Worm (Caenorhabditis elegans): Measurements from ENCODE around the gene pdcd-2.

pdcd-2 gene

ce11 chrIII:4456579-4456978, 38.7 kb upstream of the pdcd-2 start:
- TF ChIP-seq lin-35 (GFP tag; optimal IDR thresholded peaks at IDR 0.05), result no peak
- no peak for TF ChIP-seq isw-1 (GFP tag; IDR thresholded peaks at IDR 0.05)
- TF ChIP-seq unc-30 (tag; optimal IDR thresholded peaks at IDR 0.05), result no peak
- no peak for TF ChIP-seq irx-1 (tag; optimal IDR thresholded peaks at IDR 0.05)
- no peak for TF ChIP-seq egl-27 (tag; optimal IDR thresholded peaks at IDR 0.05)
- peak; percentile 63 to 85 for TF ChIP-seq lsy-2 (tag; optimal IDR thresholded peaks at IDR 0.05)
- no peak for TF ChIP-seq sptf-1 (tag; optimal IDR thresholded peaks at IDR 0.05)
- peak; percentile 24 to 41 for TF ChIP-seq efl-1 (optimal IDR thresholded peaks at IDR 0.05)
- TF ChIP-seq efl-1 (GFP tag; optimal IDR thresholded peaks at IDR 0.05 in 1 of 2), result no peak
- TF ChIP-seq nhr-85 (tag), result peak; percentile 96
- no peak for TF ChIP-seq fkh-4 (tag; optimal IDR thresholded peaks at IDR 0.05; ENCODE audit: borderline replicate concordance)
- peak; percentile 81 for TF ChIP-seq grh-1 (GFP tag; IDR thresholded peaks at IDR 0.05)
- no peak for TF ChIP-seq vab-15 (tag; optimal IDR thresholded peaks at IDR 0.05)
- TF ChIP-seq ceh-88 (GFP tag; IDR thresholded peaks at IDR 0.05), result no peak
- no peak for TF ChIP-seq nhr-28 (tag; optimal IDR thresholded peaks at IDR 0.05)
- TF ChIP-seq C16A3.4 (tag; optimal IDR thresholded peaks at IDR 0.05), result no peak
- TF ChIP-seq ztf-4 (tag; optimal IDR thresholded peaks at IDR 0.05), result no peak
- TF ChIP-seq skn-1 (tag; optimal IDR thresholded peaks at IDR 0.05), result no peak
- no peak for TF ChIP-seq ceh-82 (tag; optimal IDR thresholded peaks at IDR 0.05)
- TF ChIP-seq zag-1 (tag; optimal IDR thresholded peaks at IDR 0.05), result no peak
- TF ChIP-seq nhr-20 (tag; optimal IDR thresholded peaks at IDR 0.05), result peak; percentile 6
- no peak for TF ChIP-seq sup-37 (GFP tag; optimal IDR thresholded peaks at IDR 0.05)
- TF ChIP-seq dsc-1 (tag; optimal IDR thresholded peaks at IDR 0.05), result no peak
- TF ChIP-seq unc-62 (GFP tag; optimal IDR thresholded peaks at IDR 0.05), result no peak
- TF ChIP-seq snu-23 (GFP tag; optimal IDR thresholded peaks at IDR 0.05), result peak; percentile 28
- no peak for TF ChIP-seq ceh-8 (GFP tag; optimal IDR thresholded peaks at IDR 0.05)
- no peak for TF ChIP-seq rnt-1 (tag; optimal IDR thresholded peaks at IDR 0.05)
- TF ChIP-seq zip-4 (GFP tag; optimal IDR thresholded peaks at IDR 0.05), result no peak
- TF ChIP-seq pax-3 (tag; optimal IDR thresholded peaks at IDR 0.05), result peak; percentile 2
- TF ChIP-seq tlp-1 (tag; optimal IDR thresholded peaks at IDR 0.05), result no peak
- TF ChIP-seq F16B12.6 (tag; optimal IDR thresholded peaks at IDR 0.05), result no peak
- peak; percentile 40 for TF ChIP-seq xbp-1 (tag; optimal IDR thresholded peaks at IDR 0.05)
- no peak for TF ChIP-seq lin-13 (GFP tag; optimal IDR thresholded peaks at IDR 0.05)
- TF ChIP-seq mep-1 (tag; optimal IDR thresholded peaks at IDR 0.05), result peak; percentile 53
- TF ChIP-seq ztf-11 (tag; optimal IDR thresholded peaks at IDR 0.05), result no peak
- peak; percentile 57 for TF ChIP-seq swsn-7 (tag; optimal IDR thresholded peaks at IDR 0.05)
- TF ChIP-seq C34B4.2 (tag; optimal IDR thresholded peaks at IDR 0.05), result no peak
- TF ChIP-seq C04F5.9 (tag; optimal IDR thresholded peaks at IDR 0.05), result no peak
- TF ChIP-seq mdl-1 (tag; optimal IDR thresholded peaks at IDR 0.05), result no peak
- no peak for TF ChIP-seq fos-1 (tag; optimal IDR thresholded peaks at IDR 0.05)
- TF ChIP-seq lin-14 (GFP tag; optimal IDR thresholded peaks at IDR 0.05), result peak; percentile 72
- TF ChIP-seq ceh-90 (tag; optimal IDR thresholded peaks at IDR 0.05), result no peak
- TF ChIP-seq unc-86 (tag; optimal IDR thresholded peaks at IDR 0.05), result peak; percentile 23
- TF ChIP-seq ets-5 (GFP tag; IDR thresholded peaks at IDR 0.05), result no peak
- no peak for TF ChIP-seq aly-2 (tag; optimal IDR thresholded peaks at IDR 0.05)
- TF ChIP-seq nhr-76 (tag; optimal IDR thresholded peaks at IDR 0.05), result no peak
- TF ChIP-seq fkh-8 (tag; optimal IDR thresholded peaks at IDR 0.05), result peak; percentile 44
- TF ChIP-seq tbx-2 (tag; optimal IDR thresholded peaks at IDR 0.05), result peak; percentile 1
- TF ChIP-seq hlh-4 (tag; optimal IDR thresholded peaks at IDR 0.05), result no peak
- peak; percentile 36 for TF ChIP-seq nhr-47 (tag; optimal IDR thresholded peaks at IDR 0.05)
- no peak for TF ChIP-seq ceh-63 (GFP tag; optimal IDR thresholded peaks at IDR 0.05)
- TF ChIP-seq blmp-1 (tag; optimal IDR thresholded peaks at IDR 0.05), result peak; percentile 2
- TF ChIP-seq hlh-17 (GFP tag; optimal IDR thresholded peaks at IDR 0.05; ENCODE audit: borderline replicate concordance), result no peak
- TF ChIP-seq nhr-19 (GFP tag; conservative IDR thresholded peaks at IDR 0.05), result peak; percentile 23; the same call in 1 of the 2 replicates
- TF ChIP-seq ama-1 (optimal IDR thresholded peaks at IDR 0.05), result no peak

All from whole organism, L1 larva.